Worm (Caenorhabditis elegans): ENCODE results near the gene Y94A7B.11.

Y94A7B.11 gene

ce11 chrV:17802519-17802918 is at the start of gene Y94A7B.11, which contains the start of gene srh-292:
TSS of gene Y94A7B.11 (minus strand) at chrV:17802619.
TSS of gene srh-292 (plus strand) at chrV:17802769.
- no peak for TF ChIP-seq unc-62 (GFP tag; optimal IDR thresholded peaks at IDR 0.05)

- TF ChIP-seq unc-62 (GFP tag; optimal IDR thresholded peaks at IDR 0.05), result no peak
These were observed 43.0 kb upstream of the Y94A7B.11 start for ce11 chrV:17845370-17845967.

ce11 chrV:17844106-17844505 is 41.7 kb upstream of the Y94A7B.11 start, which contains the start of gene srh-286:
TSS of gene srh-286 (minus strand) at chrV:17844206.
- TF ChIP-seq unc-62 (GFP tag; optimal IDR thresholded peaks at IDR 0.05), result no peak

ce11 chrV:17831350-17831749 is 28.9 kb upstream of the Y94A7B.11 start, which contains the start of gene srh-303:
TSS of gene srh-303 (plus strand) at chrV:17831650.
- no peak for TF ChIP-seq unc-62 (GFP tag; optimal IDR thresholded peaks at IDR 0.05)

- TF ChIP-seq unc-62 (GFP tag; optimal IDR thresholded peaks at IDR 0.05), result no peak
These were observed 25.9 kb upstream of the Y94A7B.11 start, which contains the start of gene srh-304 for ce11 chrV:17828310-17828709. TSS of gene srh-304 (plus strand) at chrV:17828610.

- no peak for TF ChIP-seq unc-62 (GFP tag; optimal IDR thresholded peaks at IDR 0.05)
These were observed 22.2 kb upstream of the Y94A7B.11 start, which contains the start of gene srh-301 for ce11 chrV:17824610-17825009. TSS of gene srh-301 (plus strand) at chrV:17824910.

- no peak for TF ChIP-seq unc-62 (GFP tag; optimal IDR thresholded peaks at IDR 0.05)
These were observed 19.4 kb upstream of the Y94A7B.11 start, which contains the start of gene srh-300 for ce11 chrV:17821805-17822204. TSS of gene srh-300 (plus strand) at chrV:17822105.

- TF ChIP-seq unc-62 (GFP tag; optimal IDR thresholded peaks at IDR 0.05), result no peak
These were observed 17.3 kb upstream of the Y94A7B.11 start for ce11 chrV:17819704-17820103.

- TF ChIP-seq unc-62 (GFP tag; optimal IDR thresholded peaks at IDR 0.05), result no peak
These were observed 16.1 kb upstream of the Y94A7B.11 start, which contains the start of gene srh-298 for ce11 chrV:17818567-17818966. TSS of gene srh-298 (plus strand) at chrV:17818867.

ce11 chrV:17812127-17812526 is 9.7 kb upstream of the Y94A7B.11 start:
- no peak for TF ChIP-seq unc-62 (GFP tag; optimal IDR thresholded peaks at IDR 0.05)

ce11 chrV:17810053-17810452 is 7.6 kb upstream of the Y94A7B.11 start, which contains the start of gene srh-296:
TSS of gene srh-296 (plus strand) at chrV:17810353.
- no peak for TF ChIP-seq unc-62 (GFP tag; optimal IDR thresholded peaks at IDR 0.05)

- no peak for TF ChIP-seq unc-62 (GFP tag; optimal IDR thresholded peaks at IDR 0.05)
These were observed 2.9 kb upstream of the Y94A7B.11 start, which contains the start of gene srh-291 for ce11 chrV:17805323-17805722. TSS of gene srh-291 (plus strand) at chrV:17805623.

ce11 chrV:17800538-17800937 is 1.9 kb downstream of the Y94A7B.11 start, which contains the start of gene srh-287:
TSS of gene srh-287 (plus strand) at chrV:17800838.
- no peak for TF ChIP-seq unc-62 (GFP tag; optimal IDR thresholded peaks at IDR 0.05)

- no peak for TF ChIP-seq unc-62 (GFP tag; optimal IDR thresholded peaks at IDR 0.05)
These were observed 3.6 kb downstream of the Y94A7B.11 start, which contains the start of gene srx-18 for ce11 chrV:17798789-17799188. TSS of gene srx-18 (minus strand) at chrV:17798889.

ce11 chrV:17795655-17796054 is 6.8 kb downstream of the Y94A7B.11 start, which contains the start of gene srh-288:
TSS of gene srh-288 (minus strand) at chrV:17795755.
- TF ChIP-seq unc-62 (GFP tag; optimal IDR thresholded peaks at IDR 0.05), result no peak

- TF ChIP-seq unc-62 (GFP tag; optimal IDR thresholded peaks at IDR 0.05), result no peak
These were observed 8.4 kb downstream of the Y94A7B.11 start, which contains the start of gene srh-289 for ce11 chrV:17793986-17794385. TSS of gene srh-289 (minus strand) at chrV:17794086.

- TF ChIP-seq unc-62 (GFP tag; optimal IDR thresholded peaks at IDR 0.05), result no peak
These were observed 12.2 kb downstream of the Y94A7B.11 start, which contains the start of gene srh-290 for ce11 chrV:17790191-17790590. TSS of gene srh-290 (plus strand) at chrV:17790491.

Measured in whole organism, dauer.